Fruit fly (Drosophila melanogaster) whole organism, wandering third instar larva: ENCODE measurements around the gene ND-51.
A peak's percentile ranks its signal among the peaks of the same experiment; 100 is the strongest.

Experiments
- Abd-B ChIP-seq: fragments of >200 bp; optimal IDR thresholded peaks from 2 replicates; lab custom pipeline; 2017; ENCODE audit warnings: missing biosample characterization, missing genetic modification characterization
- CG32264 ChIP-seq: fragments of 200-800 bp; sonication (Bioruptor generic); optimal IDR thresholded peaks from 2 replicates; lab custom pipeline; 2016; ENCODE audit warnings: missing biosample characterization, missing genetic modification characterization
- CG9705 ChIP-seq: fragments of 200-800 bp; sonication (Bioruptor generic); optimal IDR thresholded peaks from 2 replicates; lab custom pipeline; 2018; ENCODE audit warnings: missing biosample characterization, mild to moderate bottlenecking, missing genetic modification characterization
- CrebA ChIP-seq: fragments of 200-800 bp; sonication (Bioruptor generic); optimal IDR thresholded peaks from 2 replicates; lab custom pipeline; 2016; ENCODE audit warnings: missing biosample characterization, mild to moderate bottlenecking, missing genetic modification characterization, borderline replicate concordance
- Dfd ChIP-seq: fragments of >200 bp; optimal IDR thresholded peaks from 2 replicates; lab custom pipeline; 2017; ENCODE audit warnings: missing biosample characterization, missing genetic modification characterization
- Dif ChIP-seq: fragments of 200-275, 200-300 bp; sonication (Bioruptor generic); optimal IDR thresholded peaks from 2 replicates; lab custom pipeline; 2018; ENCODE audit warnings: missing biosample characterization, missing genetic modification characterization; ENCODE audit not compliant: partially characterized antibody
- GATAd ChIP-seq: sonication (Bioruptor generic); optimal IDR thresholded peaks from 2 replicates; lab custom pipeline; 2016; ENCODE audit warnings: missing biosample characterization, missing genetic modification characterization
- HLH106 ChIP-seq: fragments of 200-800 bp; optimal IDR thresholded peaks from 3 replicates; lab custom pipeline; 2019; ENCODE audit warnings: missing biosample characterization, mild to moderate bottlenecking, missing genetic modification characterization, moderate library complexity
- Hnf4 ChIP-seq: fragments of 200-800 bp; sonication (Bioruptor generic); optimal IDR thresholded peaks from 2 replicates; lab custom pipeline; 2016; ENCODE audit warnings: missing biosample characterization, mild to moderate bottlenecking, missing genetic modification characterization
- Hr78 ChIP-seq: fragments of >200 bp; optimal IDR thresholded peaks from 2 replicates; lab custom pipeline; 2017; ENCODE audit warnings: missing biosample characterization, missing genetic modification characterization
- Hr83 ChIP-seq: fragments of 200-300 bp; sonication (Bioruptor generic); optimal IDR thresholded peaks from 2 replicates; lab custom pipeline; 2016; ENCODE audit warnings: missing biosample characterization, mild to moderate bottlenecking, missing genetic modification characterization, moderate library complexity; ENCODE audit not compliant: poor library complexity, severe bottlenecking
- Jra ChIP-seq: sonication (Bioruptor generic); optimal IDR thresholded peaks from 2 replicates; lab custom pipeline; 2016; ENCODE audit warnings: missing biosample characterization, missing genetic modification characterization
- Mio ChIP-seq: sonication (Bioruptor generic); optimal IDR thresholded peaks from 2 replicates; lab custom pipeline; 2016; ENCODE audit warnings: missing biosample characterization, missing genetic modification characterization
- Myc ChIP-seq: fragments of >200 bp; optimal IDR thresholded peaks from 2 replicates; lab custom pipeline; 2017
- N ChIP-seq: fragments of >200 bp; optimal IDR thresholded peaks from 2 replicates; lab custom pipeline; 2018; ENCODE audit warnings: missing biosample characterization, missing external identifiers, missing genetic modification characterization
- OdsH ChIP-seq: fragments of 200-800 bp; sonication (Bioruptor generic); optimal IDR thresholded peaks from 2 replicates; lab custom pipeline; 2016; ENCODE audit warnings: missing biosample characterization, mild to moderate bottlenecking, missing genetic modification characterization
- Rel ChIP-seq, 2 experiments: fragments of 200-800 bp; sonication (Bioruptor generic) in 1 of 2; optimal IDR thresholded peaks; 2 replicates in 1 of 2; 3 replicates in 1 of 2; lab custom pipeline; 2016 to 2019; ENCODE audit warnings: mild to moderate bottlenecking in 2 of 2, missing biosample characterization in 2 of 2, missing genetic modification characterization in 2 of 2, moderate library complexity in 1 of 2
- Sp1 ChIP-seq: fragments of 200-800 bp; sonication (Bioruptor generic); optimal IDR thresholded peaks from 3 replicates; lab custom pipeline; 2019; ENCODE audit warnings: missing biosample characterization, mild to moderate bottlenecking, missing genetic modification characterization, moderate library complexity
- Vsx2 ChIP-seq: fragments of 200-300, 225-300 bp; sonication (Bioruptor generic); optimal IDR thresholded peaks from 2 replicates; lab custom pipeline; 2018; ENCODE audit warnings: missing biosample characterization, missing genetic modification characterization; ENCODE audit not compliant: partially characterized antibody
- br ChIP-seq: fragments of 200-800 bp; sonication (Bioruptor generic); optimal IDR thresholded peaks from 2 replicates; lab custom pipeline; 2016; ENCODE audit warnings: missing biosample characterization, missing genetic modification characterization
- brk ChIP-seq: fragments of 200-800 bp; sonication (Bioruptor generic); optimal IDR thresholded peaks from 2 replicates; lab custom pipeline; 2016; ENCODE audit warnings: missing biosample characterization, mild to moderate bottlenecking, missing genetic modification characterization
- dl ChIP-seq, 2 experiments: fragments of 175-275, 200-275 bp in 1 of 2; fragments of 200-275 bp in 1 of 2; sonication (Bioruptor generic); optimal IDR thresholded peaks; lab custom pipeline; 2018; ENCODE audit warnings: mild to moderate bottlenecking in 2 of 2, missing biosample characterization in 2 of 2, missing genetic modification characterization in 2 of 2, moderate library complexity in 2 of 2; ENCODE audit not compliant: partially characterized antibody in 2 of 2, insufficient read depth in 1 of 2
- dmrt93B ChIP-seq: fragments of 200-800 bp; sonication (Bioruptor generic); optimal IDR thresholded peaks from 2 replicates; lab custom pipeline; 2018; ENCODE audit warnings: missing biosample characterization, mild to moderate bottlenecking, missing genetic modification characterization
- dsf ChIP-seq: sonication (Bioruptor generic); optimal IDR thresholded peaks from 2 replicates; lab custom pipeline; 2016; ENCODE audit warnings: missing biosample characterization, missing genetic modification characterization, borderline replicate concordance
- ey ChIP-seq: fragments of 200-800 bp; sonication (Bioruptor generic); optimal IDR thresholded peaks from 2 replicates; lab custom pipeline; 2016; ENCODE audit warnings: missing biosample characterization, missing genetic modification characterization
- foxo ChIP-seq, 2 experiments: fragments of 200-800 bp; sonication (Bioruptor generic); optimal IDR thresholded peaks; 2 replicates in 1 of 2; 3 replicates in 1 of 2; lab custom pipeline; 2016 to 2017; ENCODE audit warnings: missing biosample characterization in 2 of 2, missing genetic modification characterization in 2 of 2
- fru ChIP-seq: fragments of 200-800 bp; sonication (Bioruptor generic); optimal IDR thresholded peaks from 3 replicates; lab custom pipeline; 2016; ENCODE audit warnings: missing biosample characterization, mild to moderate bottlenecking, missing genetic modification characterization
- h ChIP-seq: fragments of 200-800 bp; sonication (Bioruptor generic); optimal IDR thresholded peaks from 3 replicates; lab custom pipeline; 2016; ENCODE audit warnings: missing biosample characterization, mild to moderate bottlenecking, missing genetic modification characterization
- jim ChIP-seq: fragments of 175-275, 200-325 bp; sonication (Bioruptor generic); optimal IDR thresholded peaks from 2 replicates; lab custom pipeline; 2016; ENCODE audit warnings: missing biosample characterization, mild to moderate bottlenecking, missing genetic modification characterization
- lola ChIP-seq: fragments of >200 bp; optimal IDR thresholded peaks from 2 replicates; lab custom pipeline; 2017; ENCODE audit warnings: missing biosample characterization, missing genetic modification characterization
- pan ChIP-seq: fragments of >200 bp; optimal IDR thresholded peaks from 2 replicates; lab custom pipeline; 2017
- psq ChIP-seq: fragments of 200-800 bp; sonication (Bioruptor generic); optimal IDR thresholded peaks from 3 replicates; lab custom pipeline; 2017; ENCODE audit warnings: missing biosample characterization, mild to moderate bottlenecking, missing genetic modification characterization, moderate library complexity
- rgr ChIP-seq: fragments of 200-800 bp; sonication (Bioruptor generic); optimal IDR thresholded peaks from 3 replicates; lab custom pipeline; 2016; ENCODE audit warnings: missing biosample characterization, mild to moderate bottlenecking, missing genetic modification characterization
- sage ChIP-seq: fragments of 200-800 bp; sonication (Bioruptor generic); optimal IDR thresholded peaks from 2 replicates; lab custom pipeline; 2016; ENCODE audit warnings: missing biosample characterization, mild to moderate bottlenecking, missing genetic modification characterization
- sv ChIP-seq: fragments of 200-800 bp; sonication (Bioruptor generic); optimal IDR thresholded peaks from 3 replicates; lab custom pipeline; 2016; ENCODE audit warnings: missing biosample characterization, missing genetic modification characterization
- tai ChIP-seq: sonication (Bioruptor generic); optimal IDR thresholded peaks from 2 replicates; lab custom pipeline; 2016; ENCODE audit warnings: missing biosample characterization, missing genetic modification characterization
- usp ChIP-seq: fragments of >200 bp; optimal IDR thresholded peaks from 2 replicates; lab custom pipeline; 2017; ENCODE audit warnings: missing biosample characterization, missing genetic modification characterization
- woc ChIP-seq: sonication (Bioruptor generic); optimal IDR thresholded peaks from 2 replicates; lab custom pipeline; 2016; ENCODE audit warnings: missing biosample characterization, mild to moderate bottlenecking, missing genetic modification characterization

The ND-51 gene

dm6 chr2L:6088371-6089365 lies 26.1 kb upstream of the ND-51 start:
- TF ChIP-seq CrebA (GFP tag; lab: Kevin White, UChicago), result no peak
- no peak for TF ChIP-seq brk (GFP tag; lab: Kevin White, UChicago)
- TF ChIP-seq HLH106, result peak; percentile 29
- peak; percentile 9 for TF ChIP-seq Hr83 (GFP tag; lab: Kevin White, UChicago)
- TF ChIP-seq CG32264 (GFP tag; lab: Kevin White, UChicago), result no peak
- TF ChIP-seq pan, result no peak
- TF ChIP-seq Hnf4 (GFP tag; lab: Kevin White, UChicago), result no peak
- TF ChIP-seq psq (GFP tag; lab: Kevin White, UChicago), result peak; percentile 56
- TF ChIP-seq rgr (GFP tag; lab: Kevin White, UChicago), result peak; percentile 27
- peak; percentile 49 for TF ChIP-seq Sp1
- no peak for TF ChIP-seq dsf
- peak; percentile 96 for TF ChIP-seq Jra (GFP tag; lab: Kevin White, UChicago)
- TF ChIP-seq lola, result no peak
- TF ChIP-seq Dif (GFP tag; lab: Kevin White, UChicago), result peak; percentile 83
- TF ChIP-seq Myc, result no peak
- TF ChIP-seq foxo (GFP tag; optimal IDR thresholded peaks at IDR 0.05; lab: Kevin White, UChicago), result no peak
- TF ChIP-seq h (GFP tag; lab: Kevin White, UChicago), result peak; percentile 95
- TF ChIP-seq Dfd (GFP tag; lab: Kevin White, UChicago), result no peak
- no peak for TF ChIP-seq OdsH
- TF ChIP-seq Hr78 (GFP tag; lab: Kevin White, UChicago), result no peak
- no peak for TF ChIP-seq sv (GFP tag; lab: Kevin White, UChicago)
- TF ChIP-seq Abd-B, result no peak
- TF ChIP-seq tai (GFP tag; lab: Kevin White, UChicago), result peak; percentile 98
- peak; percentile 39 for TF ChIP-seq jim
- peak; percentile 22 for TF ChIP-seq br (GFP tag; lab: Kevin White, UChicago)
- no peak for TF ChIP-seq GATAd (GFP tag; lab: Kevin White, UChicago)
- peak; percentile 6 for TF ChIP-seq ey (GFP tag; lab: Kevin White, UChicago)
- no peak for TF ChIP-seq N
- TF ChIP-seq Mio, result no peak
- TF ChIP-seq Rel (GFP tag; optimal IDR thresholded peaks at IDR 0.05; lab: Kevin White, UChicago), result no peak
- TF ChIP-seq Rel (tag; optimal IDR thresholded peaks at IDR 0.05; lab: Kevin White, UChicago), result peak; percentile 87
- TF ChIP-seq dmrt93B (GFP tag; lab: Kevin White, UChicago), result no peak
- peak; percentile 48 for TF ChIP-seq Vsx2 (GFP tag; lab: Kevin White, UChicago)
- no peak for TF ChIP-seq usp (GFP tag; lab: Kevin White, UChicago)
- TF ChIP-seq woc (GFP tag; lab: Kevin White, UChicago), result no peak
- peak; percentile 29 for TF ChIP-seq sage (GFP tag; lab: Kevin White, UChicago)
- peak; percentile 21 for TF ChIP-seq CG9705
- TF ChIP-seq dl (GFP tag; optimal IDR thresholded peaks at IDR 0.05; lab: Kevin White, UChicago; ENCODE audit: insufficient read depth in 1 of 2, partially characterized antibody in 2 of 2), result peak; percentile 58 to 74
- TF ChIP-seq fru, result peak; percentile 46
- TF ChIP-seq, all 38 proteins: peak for 18

dm6 chr2L:6087685-6088084 lies 25.1 kb upstream of the ND-51 start:
- TF ChIP-seq Sp1 (peak; percentile 18), dmrt93B (GFP tag; lab: Kevin White, UChicago) (no peak), pan (no peak), HLH106 (no peak), h (GFP tag; lab: Kevin White, UChicago) (no peak), N (no peak), rgr (GFP tag; lab: Kevin White, UChicago) (no peak), jim (peak; percentile 26), CG32264 (GFP tag; lab: Kevin White, UChicago) (no peak), CG9705 (no peak), Myc (no peak), Rel (GFP tag; optimal IDR thresholded peaks at IDR 0.05; lab: Kevin White, UChicago) (no peak), Rel (tag; optimal IDR thresholded peaks at IDR 0.05; lab: Kevin White, UChicago) (peak; percentile 88), Hr83 (GFP tag; lab: Kevin White, UChicago) (peak; percentile 64), Jra (GFP tag; lab: Kevin White, UChicago) (no peak), sv (GFP tag; lab: Kevin White, UChicago) (no peak), Hnf4 (GFP tag; lab: Kevin White, UChicago) (no peak), Dif (GFP tag; lab: Kevin White, UChicago) (peak; percentile 24), br (GFP tag; lab: Kevin White, UChicago) (peak; percentile 12)
